Fruit fly (Drosophila melanogaster) whole organism, embryonic: ENCODE data around the gene ry.
A peak's percentile ranks its signal among the peaks of the same experiment; 100 is the strongest.

Experiments used
- ATbp ChIP-seq: fragments of 200-800 bp; sonication (Bioruptor generic); optimal IDR thresholded peaks from 2 replicates; lab custom pipeline; 2017; ENCODE audit warnings: missing biosample characterization, mild to moderate bottlenecking, missing genetic modification characterization, missing genetic modification reagents
- B-H2 ChIP-seq: fragments of 200-800 bp; sonication (Bioruptor generic); optimal IDR thresholded peaks from 2 replicates; lab custom pipeline; 2018; ENCODE audit warnings: missing biosample characterization, mild to moderate bottlenecking, missing genetic modification characterization
- CG10267 ChIP-seq: fragments of 200-800 bp; sonication (Bioruptor generic); optimal IDR thresholded peaks from 2 replicates; lab custom pipeline; 2018; ENCODE audit warnings: missing biosample characterization, mild to moderate bottlenecking, missing genetic modification characterization, moderate library complexity
- CG10654 ChIP-seq: fragments of 200-800 bp; sonication (Bioruptor generic); optimal IDR thresholded peaks from 2 replicates; lab custom pipeline; 2016; ENCODE audit warnings: missing biosample characterization, missing genetic modification characterization
- CG11093 ChIP-seq: fragments of 200-800 bp; sonication (Bioruptor generic); IDR thresholded peaks from 3 replicates; pipeline ENCODE4 v1.3.6; 2022; ENCODE audit warnings: missing biosample characterization, missing genetic modification characterization
- CG12769 ChIP-seq: fragments of 200-800 bp; sonication (Bioruptor generic); optimal IDR thresholded peaks from 2 replicates; lab custom pipeline; 2019; ENCODE audit warnings: missing biosample characterization, mild to moderate bottlenecking, missing genetic modification characterization, moderate library complexity
- CG13424 ChIP-seq: fragments of 200-800 bp; sonication (Bioruptor generic); optimal IDR thresholded peaks from 2 replicates; lab custom pipeline; 2019; ENCODE audit warnings: missing biosample characterization, mild to moderate bottlenecking, missing genetic modification characterization, moderate library complexity
- CG15479 ChIP-seq: fragments of 200-800 bp; sonication (Bioruptor generic); optimal IDR thresholded peaks from 3 replicates; lab custom pipeline; 2019; ENCODE audit warnings: missing biosample characterization, mild to moderate bottlenecking, missing genetic modification characterization, moderate library complexity
- CG15696 ChIP-seq: fragments of 200-800 bp; sonication (Bioruptor generic); optimal IDR thresholded peaks from 2 replicates; lab custom pipeline; 2019; ENCODE audit warnings: missing biosample characterization, mild to moderate bottlenecking, missing genetic modification characterization, moderate library complexity
- CG17612 ChIP-seq: fragments of 200-800 bp; sonication (Bioruptor generic); IDR thresholded peaks from 2 replicates; pipeline ENCODE4 v1.3.6; 2022; ENCODE audit warnings: missing biosample characterization, missing genetic modification characterization
- CG2129 ChIP-seq: fragments of 200-800 bp; sonication (Bioruptor generic); IDR thresholded peaks from 2 replicates; pipeline ENCODE4 v1.3.6; 2022; ENCODE audit warnings: missing biosample characterization, missing genetic modification characterization; ENCODE audit not compliant: partially characterized antibody
- CG30020 ChIP-seq: fragments of 200-800 bp; optimal IDR thresholded peaks from 2 replicates; lab custom pipeline; 2019; ENCODE audit warnings: missing biosample characterization, mild to moderate bottlenecking, missing genetic modification characterization, moderate library complexity
- CG32772 ChIP-seq: fragments of 200-800 bp; sonication (Bioruptor generic); IDR thresholded peaks from 2 replicates; pipeline ENCODE4 v1.3.6; 2022; ENCODE audit warnings: missing biosample characterization, missing genetic modification characterization
- CG33213 ChIP-seq: fragments of 200-800 bp; sonication (Bioruptor generic); optimal IDR thresholded peaks from 3 replicates; lab custom pipeline; 2016; ENCODE audit warnings: missing biosample characterization, missing genetic modification characterization
- CG3995 ChIP-seq: fragments of 200-800 bp; sonication (Bioruptor generic); optimal IDR thresholded peaks from 3 replicates; lab custom pipeline; 2016; ENCODE audit warnings: missing biosample characterization, missing genetic modification characterization
- CG6175 ChIP-seq: fragments of 200-800 bp; sonication (Bioruptor generic); IDR thresholded peaks from 3 replicates; pipeline ENCODE4 v1.3.6; 2022; ENCODE audit warnings: missing biosample characterization, missing genetic modification characterization
- CG7271 ChIP-seq: fragments of 200-800 bp; sonication (Bioruptor generic); optimal IDR thresholded peaks from 2 replicates; lab custom pipeline; 2018; ENCODE audit warnings: missing biosample characterization, mild to moderate bottlenecking, missing genetic modification characterization, moderate library complexity
- CG8388 ChIP-seq: fragments of 200-800 bp; sonication (Bioruptor generic); optimal IDR thresholded peaks from 2 replicates; lab custom pipeline; 2019; ENCODE audit warnings: missing biosample characterization, mild to moderate bottlenecking, missing genetic modification characterization, moderate library complexity
- CG8944 ChIP-seq: fragments of 200-800 bp; sonication (Bioruptor generic); optimal IDR thresholded peaks from 3 replicates; lab custom pipeline; 2016; ENCODE audit warnings: missing biosample characterization, missing genetic modification characterization
- Dref ChIP-seq: fragments of 200-800 bp; sonication (Bioruptor generic); IDR thresholded peaks from 2 replicates; pipeline ENCODE4 v1.3.6; 2022; ENCODE audit warnings: missing biosample characterization, missing genetic modification characterization
- Fer3 ChIP-seq: fragments of 200-800 bp; sonication (Bioruptor generic); optimal IDR thresholded peaks from 2 replicates; lab custom pipeline; 2018; ENCODE audit warnings: missing biosample characterization, mild to moderate bottlenecking, missing genetic modification characterization, moderate library complexity
- MESR4 ChIP-seq: fragments of 200-800 bp; sonication (Bioruptor generic); optimal IDR thresholded peaks from 2 replicates; lab custom pipeline; 2018; ENCODE audit warnings: missing biosample characterization, mild to moderate bottlenecking, missing genetic modification characterization, moderate library complexity
- MTF-1 ChIP-seq: fragments of 200-800 bp; sonication (Bioruptor generic); optimal IDR thresholded peaks from 2 replicates; lab custom pipeline; 2018; ENCODE audit warnings: missing biosample characterization, mild to moderate bottlenecking, missing genetic modification characterization, borderline replicate concordance
- Mrtf ChIP-seq: fragments of 200-800 bp; sonication (Bioruptor generic); IDR thresholded peaks from 3 replicates; pipeline ENCODE4 v1.3.6; 2022; ENCODE audit warnings: missing biosample characterization, missing genetic modification characterization
- Rx ChIP-seq: fragments of 200-800 bp; sonication (Bioruptor generic); IDR thresholded peaks from 2 replicates; pipeline ENCODE4 v1.3.6; 2022; ENCODE audit warnings: missing biosample characterization, missing genetic modification characterization
- cad ChIP-seq: fragments of >200 bp; optimal IDR thresholded peaks from 2 replicates; lab custom pipeline; 2017; ENCODE audit warnings: missing biosample characterization, missing genetic modification characterization
- cg ChIP-seq: fragments of 200-800 bp; sonication (Bioruptor generic); optimal IDR thresholded peaks from 3 replicates; lab custom pipeline; 2019; ENCODE audit warnings: missing biosample characterization, mild to moderate bottlenecking, missing genetic modification characterization, moderate library complexity
- dmrt11E ChIP-seq: fragments of 200-800 bp; sonication (Bioruptor generic); optimal IDR thresholded peaks from 3 replicates; lab custom pipeline; 2018; ENCODE audit warnings: missing biosample characterization, mild to moderate bottlenecking, missing genetic modification characterization, moderate library complexity
- jumu ChIP-seq: fragments of 200-800 bp; sonication (Bioruptor generic); optimal IDR thresholded peaks from 3 replicates; lab custom pipeline; 2016; ENCODE audit warnings: missing biosample characterization, missing genetic modification characterization
- lilli ChIP-seq: fragments of 200-800 bp; sonication (Bioruptor generic); optimal IDR thresholded peaks from 3 replicates; lab custom pipeline; 2016; ENCODE audit warnings: missing biosample characterization, missing genetic modification characterization
- p53 ChIP-seq: fragments of 200-800 bp; sonication (Bioruptor generic); optimal IDR thresholded peaks from 2 replicates; lab custom pipeline; 2016; ENCODE audit warnings: missing biosample characterization, missing genetic modification characterization
- pfk ChIP-seq: fragments of 200-800 bp; sonication (Bioruptor generic); optimal IDR thresholded peaks from 2 replicates; lab custom pipeline; 2018; ENCODE audit warnings: missing biosample characterization, mild to moderate bottlenecking, missing genetic modification characterization, moderate library complexity
- ranshi ChIP-seq: fragments of 200-800 bp; sonication (Bioruptor generic); IDR thresholded peaks from 2 replicates; pipeline ENCODE4 v1.3.6; 2022; ENCODE audit warnings: missing biosample characterization, missing genetic modification characterization
- stc ChIP-seq: fragments of 200-800 bp; sonication (Bioruptor generic); IDR thresholded peaks from 2 replicates; pipeline ENCODE4 v1.3.6; 2022; ENCODE audit warnings: missing biosample characterization, missing genetic modification characterization
- stwl ChIP-seq: fragments of 200-800 bp; sonication (Bioruptor generic); optimal IDR thresholded peaks from 3 replicates; lab custom pipeline; 2018; ENCODE audit warnings: missing biosample characterization, mild to moderate bottlenecking, missing genetic modification characterization, moderate library complexity
- tll ChIP-seq, 2 experiments: fragments of 200-800 bp in 1 of 2; fragments of >200 bp in 1 of 2; sonication (Bioruptor generic) in 1 of 2; optimal IDR thresholded peaks; 2 replicates each; lab custom pipeline; 2017 to 2019; ENCODE audit warnings: missing biosample characterization in 2 of 2, missing genetic modification characterization in 2 of 2, mild to moderate bottlenecking in 1 of 2, moderate library complexity in 1 of 2
- twi ChIP-seq: fragments of 200-800 bp; optimal IDR thresholded peaks from 2 replicates; lab custom pipeline; 2019; ENCODE audit warnings: missing biosample characterization, mild to moderate bottlenecking, missing genetic modification characterization, moderate library complexity
- zen ChIP-seq: fragments of 200-800 bp; sonication (Bioruptor generic); optimal IDR thresholded peaks from 3 replicates; lab custom pipeline; 2018; ENCODE audit warnings: missing biosample characterization, mild to moderate bottlenecking, missing genetic modification characterization, moderate library complexity
- zen2 ChIP-seq: fragments of 200-800 bp; sonication (Bioruptor generic); IDR thresholded peaks from 3 replicates; pipeline ENCODE4 v1.3.6; 2022; ENCODE audit warnings: missing biosample characterization, missing genetic modification characterization; ENCODE audit not compliant: partially characterized antibody

ry gene

DNA sequence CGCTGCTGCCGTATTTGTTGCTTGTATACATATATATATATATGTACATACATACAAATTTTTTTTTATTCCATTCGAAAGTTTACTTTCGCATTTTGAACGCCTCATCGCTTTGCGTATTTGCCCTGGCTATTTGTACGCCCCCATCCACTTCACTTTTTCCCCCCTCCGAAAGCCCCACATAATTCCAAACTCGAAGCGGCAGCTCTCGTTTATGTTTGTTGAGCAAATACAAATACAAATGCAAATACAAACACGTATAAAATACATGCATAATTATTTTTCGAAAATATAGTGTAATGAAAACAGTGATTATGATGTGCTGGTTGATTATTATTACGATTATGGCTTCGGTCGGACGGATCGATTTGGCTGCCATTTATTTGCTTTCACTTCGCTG is 35.7 kb downstream of the ry start (continued):
- no peak for TF ChIP-seq CG2129 (GFP tag; lab: Robert Waterston, UW)
- TF ChIP-seq CG7271 (tag; lab: Kevin White, UChicago), result peak; percentile 95
- TF ChIP-seq CG15479 (GFP tag; lab: Kevin White, UChicago), result peak; percentile 15
- TF ChIP-seq ranshi (GFP tag; lab: Robert Waterston, UW), result peak; percentile 77
- TF ChIP-seq ATbp (GFP tag; lab: Kevin White, UChicago), result peak; percentile 99
- no peak for TF ChIP-seq stwl (tag; lab: Kevin White, UChicago)
- TF ChIP-seq, all 482 proteins: peak for 344

DNA sequence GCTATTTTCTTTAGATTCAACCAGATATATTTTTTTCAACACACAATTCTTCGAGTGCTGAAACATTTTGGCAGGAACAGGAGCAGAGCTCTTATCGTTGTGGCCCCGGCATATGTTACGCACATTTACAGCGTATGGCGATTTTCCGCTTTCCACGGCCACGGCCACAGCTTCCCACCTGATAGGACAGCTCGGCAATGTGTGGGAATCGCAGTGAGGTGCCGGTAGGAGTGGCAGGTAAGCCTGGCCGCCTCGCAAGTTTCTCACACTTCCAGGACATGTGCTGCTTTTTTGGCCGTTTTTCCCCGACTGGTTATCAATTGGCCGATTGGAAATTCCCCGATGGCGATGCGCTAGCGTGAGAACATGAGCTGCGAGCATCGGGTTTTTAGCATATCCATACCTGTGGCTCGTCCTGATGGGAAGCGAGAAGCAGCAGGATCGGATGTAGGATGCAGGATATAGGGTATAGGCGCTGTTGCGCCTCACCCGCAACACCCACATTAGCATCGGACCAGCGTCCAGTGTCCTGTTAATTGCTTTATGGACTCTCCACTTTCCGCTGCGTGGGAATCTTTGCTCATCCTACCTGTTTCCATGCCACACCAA is 37.8 kb downstream of the ry start:
- TF ChIP-seq lilli (no peak), CG13424 (no peak), CG11093 (no peak), CG15479 (GFP tag; lab: Kevin White, UChicago) (peak; percentile 82), tll (GFP tag; optimal IDR thresholded peaks at IDR 0.05; lab: Kevin White, UChicago) (peak in 1 of 2 experiments; percentile 39), CG8944 (GFP tag; lab: Kevin White, UChicago) (no peak), twi (peak; percentile 98), cad (GFP tag; lab: Kevin White, UChicago) (peak; percentile 40)
- TF ChIP-seq, all 482 proteins: peak for 4

DNA sequence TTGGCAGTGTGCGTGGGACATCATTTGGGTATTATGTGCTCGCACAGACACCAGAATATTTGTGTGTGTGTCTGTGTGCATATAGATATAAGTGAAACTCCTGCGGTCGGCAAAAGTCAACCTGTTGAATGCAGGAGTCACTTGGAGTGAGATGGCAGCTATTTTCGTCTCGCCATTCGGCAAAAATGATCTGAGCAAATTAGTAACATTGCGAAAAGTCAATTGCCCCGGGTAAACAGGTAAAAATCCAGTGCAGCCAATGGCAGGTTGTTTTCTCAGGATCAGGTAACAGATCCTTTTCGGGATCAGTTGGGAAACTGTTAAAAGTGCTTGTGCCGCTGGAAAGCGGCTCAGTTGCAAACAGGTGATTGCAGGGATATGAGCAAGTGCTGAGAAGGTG is 39.7 kb downstream of the ry start:
- TF ChIP-seq CG17612 (GFP tag; lab: Robert Waterston, UW) (no peak), Dref (GFP tag; lab: Robert Waterston, UW) (no peak), tll (GFP tag; optimal IDR thresholded peaks at IDR 0.05; lab: Kevin White, UChicago) (peak; percentile 31 to 99), cg (GFP tag; lab: Kevin White, UChicago) (peak; percentile 14), zen (tag; lab: Kevin White, UChicago) (peak; percentile 62), Mrtf (GFP tag; lab: Robert Waterston, UW) (no peak), stc (no peak), cad (GFP tag; lab: Kevin White, UChicago) (peak; percentile 63), MTF-1 (no peak), CG8388 (no peak), B-H2 (GFP tag; lab: Kevin White, UChicago) (no peak), CG3995 (GFP tag; lab: Kevin White, UChicago) (no peak), pfk (GFP tag; lab: Kevin White, UChicago) (no peak), CG32772 (GFP tag; lab: Robert Waterston, UW) (no peak), CG15479 (GFP tag; lab: Kevin White, UChicago) (peak; percentile 93), CG6175 (GFP tag; lab: Robert Waterston, UW) (no peak), CG10654 (GFP tag; lab: Kevin White, UChicago) (no peak), CG12769 (no peak), MESR4 (GFP tag; lab: Kevin White, UChicago) (no peak), Rx (GFP tag; lab: Robert Waterston, UW) (no peak), jumu (GFP tag; lab: Kevin White, UChicago) (no peak), Fer3 (tag; lab: Kevin White, UChicago) (no peak), zen2 (GFP tag; lab: Robert Waterston, UW) (no peak), dmrt11E (tag; lab: Kevin White, UChicago) (no peak), CG33213 (GFP tag; lab: Kevin White, UChicago) (no peak), p53 (GFP tag; lab: Kevin White, UChicago) (no peak), CG10267 (tag; lab: Kevin White, UChicago) (no peak), CG30020 (tag; lab: Kevin White, UChicago) (no peak), CG15696 (tag; lab: Kevin White, UChicago) (no peak)
